Fruit fly (Drosophila melanogaster) whole organism, embryonic: ENCODE data around the gene CG15536.

ENCODE experiments used
- Bdp1 ChIP-seq: fragments of 200-800 bp; sonication (Bioruptor generic); optimal IDR thresholded peaks from 3 replicates; lab custom pipeline; 2016; ENCODE audit warnings: missing biosample characterization, missing genetic modification characterization
- C15 ChIP-seq: fragments of 200-800 bp; sonication (Bioruptor generic); IDR thresholded peaks from 3 replicates; pipeline ENCODE4 v1.3.6; 2022; ENCODE audit warnings: missing biosample characterization, missing genetic modification characterization
- CG1024 ChIP-seq: fragments of 200-800 bp; sonication (Bioruptor generic); IDR thresholded peaks from 2 replicates; pipeline ENCODE4 v1.3.6; 2022; ENCODE audit warnings: missing biosample characterization, missing genetic modification characterization
- CG11093 ChIP-seq: fragments of 200-800 bp; sonication (Bioruptor generic); IDR thresholded peaks from 3 replicates; pipeline ENCODE4 v1.3.6; 2022; ENCODE audit warnings: missing biosample characterization, missing genetic modification characterization
- CG1233 ChIP-seq: fragments of 200-800 bp; sonication (Bioruptor generic); optimal IDR thresholded peaks from 4 replicates; lab custom pipeline; 2018; ENCODE audit warnings: missing biosample characterization, mild to moderate bottlenecking, missing genetic modification characterization
- CG14667 ChIP-seq: fragments of 200-800 bp; sonication (Bioruptor generic); IDR thresholded peaks from 2 replicates; pipeline ENCODE4 v1.3.6; 2022; ENCODE audit warnings: missing biosample characterization, missing genetic modification characterization
- CG15601 ChIP-seq: fragments of 200-800 bp; sonication (Bioruptor generic); optimal IDR thresholded peaks from 3 replicates; lab custom pipeline; 2019; ENCODE audit warnings: missing biosample characterization, mild to moderate bottlenecking, missing genetic modification characterization, moderate library complexity
- CG16813 ChIP-seq: fragments of 200-800 bp; sonication (Bioruptor generic); IDR thresholded peaks from 3 replicates; pipeline ENCODE4 v1.3.6; 2022; ENCODE audit warnings: missing biosample characterization, missing genetic modification characterization; ENCODE audit not compliant: partially characterized antibody
- CG17186 ChIP-seq: fragments of 200-800 bp; sonication (Bioruptor generic); optimal IDR thresholded peaks from 3 replicates; lab custom pipeline; 2017; ENCODE audit warnings: missing biosample characterization, missing genetic modification reagents, missing genetic modification characterization
- CG3163 ChIP-seq: fragments of 200-800 bp; sonication (Bioruptor generic); optimal IDR thresholded peaks from 3 replicates; lab custom pipeline; 2016; ENCODE audit warnings: missing biosample characterization, missing genetic modification characterization
- CG3281 ChIP-seq: fragments of 200-800 bp; sonication (Bioruptor generic); optimal IDR thresholded peaks from 3 replicates; lab custom pipeline; 2017; ENCODE audit warnings: missing biosample characterization, mild to moderate bottlenecking, missing genetic modification characterization
- CG4854 ChIP-seq: fragments of 200-800 bp; sonication (Bioruptor generic); optimal IDR thresholded peaks from 2 replicates; lab custom pipeline; 2016; ENCODE audit warnings: missing biosample characterization, missing genetic modification characterization, inconsistent platforms
- CG6791 ChIP-seq: fragments of 200-800 bp; sonication (Bioruptor generic); IDR thresholded peaks from 3 replicates; pipeline ENCODE4 v1.3.6; 2022; ENCODE audit warnings: missing biosample characterization, missing genetic modification characterization; ENCODE audit not compliant: partially characterized antibody
- CG7271 ChIP-seq: fragments of 200-800 bp; sonication (Bioruptor generic); optimal IDR thresholded peaks from 2 replicates; lab custom pipeline; 2018; ENCODE audit warnings: missing biosample characterization, mild to moderate bottlenecking, missing genetic modification characterization, moderate library complexity
- CG9727 ChIP-seq: fragments of 200-800 bp; sonication (Bioruptor generic); optimal IDR thresholded peaks from 3 replicates; lab custom pipeline; 2017; ENCODE audit warnings: missing biosample characterization, mild to moderate bottlenecking, missing genetic modification characterization
- Deaf1 ChIP-seq: fragments of 200-800 bp; optimal IDR thresholded peaks from 3 replicates; lab custom pipeline; 2019; ENCODE audit warnings: missing biosample characterization, mild to moderate bottlenecking, missing genetic modification characterization, moderate library complexity
- Dref ChIP-seq: fragments of 200-800 bp; sonication (Bioruptor generic); IDR thresholded peaks from 2 replicates; pipeline ENCODE4 v1.3.6; 2022; ENCODE audit warnings: missing biosample characterization, missing genetic modification characterization
- Fer3 ChIP-seq: fragments of 200-800 bp; sonication (Bioruptor generic); optimal IDR thresholded peaks from 2 replicates; lab custom pipeline; 2018; ENCODE audit warnings: missing biosample characterization, mild to moderate bottlenecking, missing genetic modification characterization, moderate library complexity
- Gsc ChIP-seq: fragments of 200-800 bp; sonication (Bioruptor generic); IDR thresholded peaks from 2 replicates; pipeline ENCODE4 v1.3.6; 2022; ENCODE audit warnings: missing biosample characterization, missing genetic modification characterization
- HmgZ ChIP-seq: fragments of 200-800 bp; sonication (Bioruptor generic); optimal IDR thresholded peaks from 2 replicates; lab custom pipeline; 2018; ENCODE audit warnings: missing biosample characterization, mild to moderate bottlenecking, missing genetic modification characterization
- Hmr ChIP-seq: fragments of 200-800 bp; sonication (Bioruptor generic); optimal IDR thresholded peaks from 3 replicates; lab custom pipeline; 2017; ENCODE audit warnings: mild to moderate bottlenecking, missing biosample characterization, missing genetic modification reagents, missing genetic modification characterization
- Hmx ChIP-seq: fragments of 200-800 bp; sonication (Bioruptor generic); optimal IDR thresholded peaks from 2 replicates; lab custom pipeline; 2016; ENCODE audit warnings: missing biosample characterization, missing genetic modification characterization
- Jarid2 ChIP-seq: fragments of 200-800 bp; sonication (Bioruptor generic); optimal IDR thresholded peaks from 3 replicates; lab custom pipeline; 2017; ENCODE audit warnings: mild to moderate bottlenecking, missing biosample characterization, missing genetic modification reagents, missing genetic modification characterization
- Poxn ChIP-seq: fragments of 200-800 bp; sonication (Bioruptor generic); IDR thresholded peaks from 2 replicates; pipeline ENCODE4 v1.3.6; 2022; ENCODE audit warnings: missing biosample characterization, missing genetic modification characterization
- Usf ChIP-seq: fragments of 200-800 bp; sonication (Bioruptor generic); optimal IDR thresholded peaks from 2 replicates; lab custom pipeline; 2017; ENCODE audit warnings: missing genotype, missing biosample characterization, missing genetic modification characterization
- Xrp1 ChIP-seq: fragments of 200-800 bp; sonication (Bioruptor generic); IDR thresholded peaks from 2 replicates; pipeline ENCODE4 v1.3.6; 2022; ENCODE audit warnings: missing biosample characterization, missing genetic modification characterization
- aop ChIP-seq: fragments of 200-800 bp; sonication (Bioruptor generic); IDR thresholded peaks from 2 replicates; pipeline ENCODE4 v1.3.6; 2022; ENCODE audit warnings: missing biosample characterization, missing genetic modification characterization
- ash1 ChIP-seq: fragments of 200-800 bp; sonication (Bioruptor generic); optimal IDR thresholded peaks from 2 replicates; lab custom pipeline; 2018; ENCODE audit warnings: missing biosample characterization, mild to moderate bottlenecking, missing genetic modification characterization
- br ChIP-seq: fragments of >200 bp; optimal IDR thresholded peaks from 2 replicates; lab custom pipeline; 2017
- cad ChIP-seq: fragments of >200 bp; optimal IDR thresholded peaks from 2 replicates; lab custom pipeline; 2017; ENCODE audit warnings: missing biosample characterization, missing genetic modification characterization
- danr ChIP-seq: fragments of 200-800 bp; sonication (Bioruptor generic); IDR thresholded peaks from 2 replicates; pipeline ENCODE4 v1.3.6; 2022; ENCODE audit warnings: missing biosample characterization, missing genetic modification characterization
- ems ChIP-seq: fragments of 200-800 bp; sonication (Bioruptor generic); optimal IDR thresholded peaks from 3 replicates; lab custom pipeline; 2016; ENCODE audit warnings: missing biosample characterization, missing genetic modification characterization
- ewg ChIP-seq: fragments of 200-800 bp; sonication (Bioruptor generic); optimal IDR thresholded peaks from 3 replicates; lab custom pipeline; 2017; ENCODE audit warnings: mild to moderate bottlenecking, missing biosample characterization, missing genetic modification reagents, missing genetic modification characterization
- gem ChIP-seq: fragments of 200-800 bp; sonication (Bioruptor generic); optimal IDR thresholded peaks from 2 replicates; lab custom pipeline; 2019; ENCODE audit warnings: missing biosample characterization, mild to moderate bottlenecking, missing genetic modification characterization, moderate library complexity
- grau ChIP-seq: fragments of 200-800 bp; optimal IDR thresholded peaks from 3 replicates; lab custom pipeline; 2019; ENCODE audit warnings: missing biosample characterization, mild to moderate bottlenecking, missing genetic modification characterization, moderate library complexity
- gsb-n ChIP-seq: fragments of 200-800 bp; sonication (Bioruptor generic); optimal IDR thresholded peaks from 3 replicates; lab custom pipeline; 2018; ENCODE audit warnings: missing biosample characterization, mild to moderate bottlenecking, missing genetic modification characterization
- gt ChIP-seq: fragments of 200-800 bp; sonication (Bioruptor generic); IDR thresholded peaks from 2 replicates; pipeline ENCODE4 v1.3.6; 2022; ENCODE audit warnings: missing biosample characterization, missing genetic modification characterization
- jigr1 ChIP-seq: fragments of 200-800 bp; sonication (Bioruptor generic); IDR thresholded peaks from 3 replicates; pipeline ENCODE4 v1.3.6; 2022; ENCODE audit warnings: missing biosample characterization, missing genetic modification characterization
- kay ChIP-seq: fragments of 200-800 bp; sonication (Bioruptor generic); optimal IDR thresholded peaks from 2 replicates; lab custom pipeline; 2016; ENCODE audit warnings: missing biosample characterization, missing genetic modification characterization
- lab ChIP-seq: fragments of 200-800 bp; sonication (Bioruptor generic); optimal IDR thresholded peaks from 3 replicates; lab custom pipeline; 2017; ENCODE audit warnings: missing biosample characterization, missing genetic modification characterization, mild to moderate bottlenecking, moderate library complexity, missing genetic modification reagents
- luna ChIP-seq: fragments of 200-800 bp; sonication (Bioruptor generic); optimal IDR thresholded peaks from 2 replicates; lab custom pipeline; 2016; ENCODE audit warnings: missing biosample characterization, missing genetic modification characterization
- mld ChIP-seq: fragments of 200-800 bp; sonication (Bioruptor generic); IDR thresholded peaks from 3 replicates; pipeline ENCODE4 v1.3.6; 2022; ENCODE audit warnings: missing biosample characterization, missing genetic modification characterization; ENCODE audit not compliant: partially characterized antibody
- pnt ChIP-seq: fragments of 200-800 bp; sonication (Bioruptor generic); optimal IDR thresholded peaks from 3 replicates; lab custom pipeline; 2016; ENCODE audit warnings: missing biosample characterization, missing genetic modification characterization
- pros ChIP-seq: fragments of 200-800 bp; sonication (Bioruptor generic); optimal IDR thresholded peaks from 3 replicates; lab custom pipeline; 2019; ENCODE audit warnings: missing biosample characterization, mild to moderate bottlenecking, missing genetic modification characterization, moderate library complexity
- pzg ChIP-seq: fragments of 200-800 bp; sonication (Bioruptor generic); optimal IDR thresholded peaks from 3 replicates; lab custom pipeline; 2018; ENCODE audit warnings: missing biosample characterization, mild to moderate bottlenecking, missing genetic modification characterization, moderate library complexity
- seq ChIP-seq: fragments of 200-800 bp; sonication (Bioruptor generic); IDR thresholded peaks from 2 replicates; pipeline ENCODE4 v1.3.6; 2022; ENCODE audit warnings: missing biosample characterization, missing genetic modification characterization
- sisA ChIP-seq: fragments of 200-800 bp; sonication (Bioruptor generic); IDR thresholded peaks from 2 replicates; pipeline ENCODE4 v1.3.6; 2022; ENCODE audit warnings: missing biosample characterization, missing genetic modification characterization
- so ChIP-seq: fragments of 200-800 bp; sonication (Bioruptor generic); IDR thresholded peaks from 3 replicates; pipeline ENCODE4 v1.3.6; 2022; ENCODE audit warnings: missing biosample characterization, missing genetic modification characterization
- sob ChIP-seq: fragments of 200-800 bp; sonication (Bioruptor generic); IDR thresholded peaks from 2 replicates; pipeline ENCODE4 v1.3.6; 2022; ENCODE audit warnings: missing biosample characterization, missing genetic modification characterization
- sqz ChIP-seq: fragments of 200-800 bp; sonication (Bioruptor generic); optimal IDR thresholded peaks from 3 replicates; lab custom pipeline; 2018; ENCODE audit warnings: missing biosample characterization, mild to moderate bottlenecking, missing genetic modification characterization
- ssp ChIP-seq: fragments of 200-800 bp; sonication (Bioruptor generic); IDR thresholded peaks from 2 replicates; pipeline ENCODE4 v1.3.6; 2022; ENCODE audit warnings: missing biosample characterization, missing genetic modification characterization

Gene CG15536

dm6 chr3R:30450224-30450623 is 25.3 kb upstream of the CG15536 start (continued):
- TF ChIP-seq cad (no peak), gt (GFP tag; lab: Robert Waterston, UW) (no peak), gem (peak; percentile 62), kay (GFP tag; lab: Kevin White, UChicago) (peak; percentile 28), Deaf1 (peak; percentile 67), so (GFP tag; lab: Robert Waterston, UW) (peak; percentile 56; the same call in 2 of the 3 replicates), CG1024 (GFP tag; lab: Robert Waterston, UW) (peak; percentile 90; the same call in 1 of the 2 replicates), CG17186 (peak; percentile 59), ash1 (GFP tag; lab: Kevin White, UChicago) (peak; percentile 72), Poxn (GFP tag; lab: Robert Waterston, UW) (peak; percentile 47; the same call in 1 of the 2 replicates), Dref (GFP tag; lab: Robert Waterston, UW) (peak; percentile 27; the same call in 1 of the 2 replicates), CG3163 (GFP tag; lab: Kevin White, UChicago) (peak; percentile 91), pzg (GFP tag; lab: Kevin White, UChicago) (no peak), gsb-n (tag; lab: Kevin White, UChicago) (peak; percentile 78), lab (GFP tag; lab: Kevin White, UChicago) (peak; percentile 93), CG9727 (GFP tag; lab: Kevin White, UChicago) (peak; percentile 88), CG14667 (GFP tag; lab: Robert Waterston, UW) (no peak), ewg (peak; percentile 44), Hmr (GFP tag; lab: Kevin White, UChicago) (peak; percentile 90), danr (0 out of 2 replicates have a peak, but pooled peaks have one; percentile 22), jigr1 (GFP tag; lab: Robert Waterston, UW) (no peak), pnt (peak; percentile 69), CG4854 (GFP tag; lab: Kevin White, UChicago) (peak; percentile 79), luna (GFP tag; lab: Kevin White, UChicago) (peak; percentile 63), Gsc (GFP tag; lab: Robert Waterston, UW) (no peak), CG15601 (tag; lab: Kevin White, UChicago) (no peak), Fer3 (tag; lab: Kevin White, UChicago) (peak; percentile 83), mld (no peak), CG7271 (no peak), Hmx (GFP tag; lab: Kevin White, UChicago) (no peak), CG11093 (GFP tag; lab: Robert Waterston, UW) (peak; percentile 69; the same call in 1 of the 3 replicates), ssp (GFP tag; lab: Robert Waterston, UW) (peak; percentile 35; the same call in 1 of the 2 replicates), br (lab: Kevin White, UChicago) (no peak), CG16813 (GFP tag; lab: Robert Waterston, UW) (no peak), ems (peak; percentile 75), C15 (peak; percentile 85; the same call in 1 of the 3 replicates), CG6791 (GFP tag; lab: Robert Waterston, UW) (no peak), sqz (peak; percentile 58), CG3281 (GFP tag; lab: Kevin White, UChicago) (peak; percentile 80), Bdp1 (GFP tag; lab: Kevin White, UChicago) (peak; percentile 81), CG1233 (GFP tag; lab: Kevin White, UChicago) (peak; percentile 85), sisA (GFP tag; lab: Robert Waterston, UW) (peak; percentile 23), Xrp1 (GFP tag; lab: Robert Waterston, UW) (no peak; the same call in 1 of the 2 replicates), Usf (GFP tag; lab: Kevin White, UChicago) (no peak), grau (peak; percentile 11), seq (peak; percentile 90), sob (GFP tag; lab: Robert Waterston, UW) (peak; percentile 86), pros (GFP tag; lab: Kevin White, UChicago) (no peak), aop (GFP tag; lab: Robert Waterston, UW) (no peak), Jarid2 (GFP tag; lab: Kevin White, UChicago) (peak; percentile 79), HmgZ (tag; lab: Kevin White, UChicago) (peak; percentile 71)
